Worm (Caenorhabditis elegans) whole organism, mixed stage, embryonic: Measurements from ENCODE around the gene K06H7.7.

Experiments used
- M03D4.4 ChIP-seq: sonication (generic microtip); optimal IDR thresholded peaks from 2 replicates; lab custom pipeline; 2017; ENCODE audit warnings: mild to moderate bottlenecking, missing genetic modification characterization, missing compliant biosample characterization
- bed-3 ChIP-seq: fragments of 200-800 bp; sonication (Bioruptor generic); optimal IDR thresholded peaks from 3 replicates; lab custom pipeline; 2018; ENCODE audit warnings: mild to moderate bottlenecking, missing genetic modification characterization, moderate library complexity, missing compliant biosample characterization
- blmp-1 ChIP-seq: fragments of 150-350 bp; optimal IDR thresholded peaks from 2 replicates; lab custom pipeline; 2014; ENCODE audit warnings: missing biosample characterization, missing genetic modification characterization
- ceh-39 ChIP-seq: fragments of 150-350 bp; optimal IDR thresholded peaks from 2 replicates; lab custom pipeline; 2014; ENCODE audit warnings: missing biosample characterization, missing genetic modification characterization
- ceh-43 ChIP-seq: fragments of 200-800 bp; sonication (Bioruptor generic); optimal IDR thresholded peaks from 2 replicates; lab custom pipeline; 2018; ENCODE audit warnings: mild to moderate bottlenecking, missing genetic modification characterization, moderate library complexity, missing compliant biosample characterization
- ceh-83 ChIP-seq: fragments of 200-800 bp; sonication (Bioruptor generic); optimal IDR thresholded peaks from 2 replicates; lab custom pipeline; 2018; ENCODE audit warnings: mild to moderate bottlenecking, missing genetic modification characterization, missing compliant biosample characterization
- ces-1 ChIP-seq: fragments of 150-350 bp; optimal IDR thresholded peaks from 2 replicates; lab custom pipeline; 2014; ENCODE audit warnings: missing biosample characterization, missing genetic modification reagents, missing genetic modification characterization
- cnd-1 ChIP-seq: fragments of 200-800 bp; sonication (Bioruptor generic); optimal IDR thresholded peaks from 2 replicates; lab custom pipeline; 2018; ENCODE audit warnings: mild to moderate bottlenecking, missing genetic modification characterization, missing compliant biosample characterization
- drap-1 ChIP-seq: fragments of 200-800 bp; sonication (Bioruptor generic); optimal IDR thresholded peaks from 3 replicates; lab custom pipeline; 2018; ENCODE audit warnings: mild to moderate bottlenecking, missing genetic modification characterization, missing compliant biosample characterization
- elt-1 ChIP-seq: sonication (generic microtip); optimal IDR thresholded peaks from 2 replicates; lab custom pipeline; 2017; ENCODE audit warnings: missing genetic modification characterization, mild to moderate bottlenecking, missing compliant biosample characterization, antibody characterized with exemption, moderate library complexity, borderline replicate concordance; ENCODE audit not compliant: insufficient read depth
- elt-3 ChIP-seq: fragments of 150-350 bp; optimal IDR thresholded peaks from 2 replicates; lab custom pipeline; 2014; ENCODE audit warnings: missing biosample characterization, missing genetic modification characterization
- flh-1 ChIP-seq: fragments of 200-800 bp; sonication (Bioruptor generic); optimal IDR thresholded peaks from 2 replicates; lab custom pipeline; 2018; ENCODE audit warnings: mild to moderate bottlenecking, missing genetic modification characterization, moderate library complexity, missing compliant biosample characterization
- ham-2 ChIP-seq: fragments of 200-800 bp; sonication (Bioruptor generic); optimal IDR thresholded peaks from 2 replicates; lab custom pipeline; 2018; ENCODE audit warnings: mild to moderate bottlenecking, missing genetic modification characterization, missing compliant biosample characterization
- hlh-1 ChIP-seq: fragments of 150-350 bp; optimal IDR thresholded peaks from 2 replicates; lab custom pipeline; 2014; ENCODE audit warnings: missing biosample characterization, missing genetic modification reagents, missing genetic modification characterization
- lin-13 ChIP-seq: fragments of 150-350 bp; optimal IDR thresholded peaks from 2 replicates; lab custom pipeline; 2014; ENCODE audit warnings: missing biosample characterization, missing genetic modification characterization
- lin-32 ChIP-seq: fragments of 200-800 bp; sonication (Bioruptor generic); optimal IDR thresholded peaks from 2 replicates; lab custom pipeline; 2018; ENCODE audit warnings: mild to moderate bottlenecking, missing genetic modification characterization, missing compliant biosample characterization
- lsy-2 ChIP-seq: fragments of 150-350 bp; optimal IDR thresholded peaks from 2 replicates; lab custom pipeline; 2014; ENCODE audit warnings: missing biosample characterization, missing genetic modification characterization
- mab-5 ChIP-seq: fragments of 150-350 bp; optimal IDR thresholded peaks from 2 replicates; lab custom pipeline; 2014; ENCODE audit warnings: missing biosample characterization, missing genetic modification characterization
- mep-1 ChIP-seq: fragments of 150-350 bp; optimal IDR thresholded peaks from 2 replicates; lab custom pipeline; 2017; ENCODE audit warnings: missing biosample characterization, missing genetic modification reagents, missing genetic modification characterization, inconsistent platforms
- mls-2 ChIP-seq: sonication (generic microtip); optimal IDR thresholded peaks from 2 replicates; lab custom pipeline; 2016; ENCODE audit warnings: mild to moderate bottlenecking, missing genetic modification characterization, moderate library complexity, missing compliant biosample characterization
- nhr-12 ChIP-seq: fragments of 150-350 bp; optimal IDR thresholded peaks from 2 replicates; lab custom pipeline; 2014; ENCODE audit warnings: missing biosample characterization, missing genetic modification characterization
- nhr-2 ChIP-seq: fragments of 150-350 bp; optimal IDR thresholded peaks from 2 replicates; lab custom pipeline; 2014; ENCODE audit warnings: missing biosample characterization, missing genetic modification characterization
- nhr-237 ChIP-seq: fragments of 150-350 bp; optimal IDR thresholded peaks from 2 replicates; lab custom pipeline; 2014; ENCODE audit warnings: missing biosample characterization, missing genetic modification characterization
- nhr-28 ChIP-seq: fragments of 150-350 bp; optimal IDR thresholded peaks from 2 replicates; lab custom pipeline; 2014; ENCODE audit warnings: missing biosample characterization, missing genetic modification characterization
- nhr-76 ChIP-seq: sonication (generic microtip); optimal IDR thresholded peaks from 2 replicates; lab custom pipeline; 2017; ENCODE audit warnings: missing biosample characterization, missing genetic modification characterization
- pha-4 ChIP-seq: fragments of 150-350 bp; optimal IDR thresholded peaks from 2 replicates; lab custom pipeline; 2018; ENCODE audit warnings: missing biosample characterization, missing genetic modification reagents, missing genetic modification characterization
- sem-2 ChIP-seq: fragments of 200-800 bp; sonication (Bioruptor generic); optimal IDR thresholded peaks from 2 replicates; lab custom pipeline; 2018; ENCODE audit warnings: mild to moderate bottlenecking, missing genetic modification characterization, missing compliant biosample characterization
- snpc-4 ChIP-seq: fragments of 150-350 bp; optimal IDR thresholded peaks from 2 replicates; lab custom pipeline; 2014; ENCODE audit warnings: missing biosample characterization, missing genetic modification characterization
- sptf-1 ChIP-seq: sonication (generic microtip); optimal IDR thresholded peaks from 2 replicates; lab custom pipeline; 2017; ENCODE audit warnings: mild to moderate bottlenecking, missing genetic modification characterization, moderate library complexity, missing compliant biosample characterization
- tbx-8 ChIP-seq: fragments of 200-800 bp; sonication (Bioruptor generic); optimal IDR thresholded peaks from 2 replicates; lab custom pipeline; 2018; ENCODE audit warnings: mild to moderate bottlenecking, missing genetic modification characterization, moderate library complexity, missing compliant biosample characterization
- unc-120 ChIP-seq: sonication (generic microtip); optimal IDR thresholded peaks from 2 replicates; lab custom pipeline; 2017; ENCODE audit warnings: missing genetic modification characterization, missing compliant biosample characterization; ENCODE audit not compliant: poor library complexity, severe bottlenecking
- unc-39 ChIP-seq: fragments of 150-350 bp; optimal IDR thresholded peaks from 2 replicates; lab custom pipeline; 2014; ENCODE audit warnings: missing biosample characterization, missing genetic modification characterization
- unc-62 ChIP-seq: fragments of 150-350 bp; optimal IDR thresholded peaks from 2 replicates; lab custom pipeline; 2014; ENCODE audit warnings: missing biosample characterization, missing genetic modification reagents, missing genetic modification characterization
- zip-8 ChIP-seq: fragments of 150-350 bp; optimal IDR thresholded peaks from 2 replicates; lab custom pipeline; 2014; ENCODE audit warnings: missing biosample characterization, missing genetic modification characterization
- ztf-11 ChIP-seq: fragments of 150-350 bp; optimal IDR thresholded peaks from 2 replicates; lab custom pipeline; 2014; ENCODE audit warnings: missing biosample characterization, missing genetic modification characterization

Gene K06H7.7

DNA sequence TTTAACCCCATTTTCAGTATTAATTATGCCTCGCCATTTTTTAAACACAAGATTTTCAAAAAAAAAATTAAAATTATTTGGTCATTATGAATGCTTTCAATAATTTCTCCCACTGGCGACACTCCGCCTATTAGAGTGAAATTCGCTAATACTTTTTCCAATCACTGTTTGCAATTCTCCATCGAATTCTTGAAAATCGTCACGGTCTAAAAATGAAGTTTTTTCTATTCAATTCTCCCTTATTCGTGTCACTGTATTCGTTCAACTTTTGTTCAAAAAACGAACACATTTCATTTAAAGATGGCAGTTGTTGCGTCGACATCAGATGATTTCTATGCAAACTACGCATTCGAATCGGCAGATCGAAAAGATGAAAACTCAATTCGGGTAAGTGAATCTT lies 23.2 kb upstream of the K06H7.7 start, which contains the start of gene C14B9.3:
Gene C14B9.3, plus strand, starts transcription at position 301 of the 400 bp plus-strand sequence.
- TF ChIP-seq hlh-1 (tag; lab: Kevin White, UChicago) (no peak), ceh-43 (no peak), M03D4.4 (tag; lab: Kevin White, UChicago) (no peak), nhr-12 (no peak), unc-120 (tag; lab: Kevin White, UChicago) (no peak), zip-8 (tag; lab: Kevin White, UChicago) (no peak), blmp-1 (tag; lab: Kevin White, UChicago) (no peak), pha-4 (no peak), ham-2 (GFP tag; lab: Kevin White, UChicago) (no peak), nhr-76 (tag; lab: Kevin White, UChicago) (no peak)

DNA sequence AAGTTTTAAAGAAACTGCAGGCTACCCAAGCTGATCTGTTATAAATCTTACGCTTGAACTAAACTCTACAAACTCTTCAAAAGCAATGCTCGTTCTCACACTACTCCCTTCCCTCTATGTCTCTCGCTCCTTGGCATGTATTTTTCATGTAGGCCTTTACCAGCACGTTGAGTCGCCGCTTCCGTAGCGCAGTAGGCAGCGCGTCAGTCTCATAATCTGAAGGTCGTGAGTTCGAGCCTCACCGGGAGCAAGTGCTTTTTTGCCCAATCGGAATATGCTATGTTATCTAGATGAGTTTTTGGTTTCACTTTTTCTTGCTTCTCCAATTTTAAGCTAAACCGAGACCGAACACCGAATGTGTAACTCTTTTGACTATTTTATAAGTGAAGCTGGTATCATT lies 21.2 kb upstream of the K06H7.7 start:
- TF ChIP-seq lin-32 (peak; percentile 70), nhr-237 (tag; lab: Kevin White, UChicago) (no peak), elt-3 (tag; lab: Kevin White, UChicago) (no peak), drap-1 (peak; percentile 85), ceh-43 (peak; percentile 68), tbx-8 (GFP tag; lab: Kevin White, UChicago) (no peak), mls-2 (tag; lab: Kevin White, UChicago) (peak; percentile 85), pha-4 (peak; percentile 16), sptf-1 (tag; lab: Kevin White, UChicago) (peak; percentile 90), bed-3 (GFP tag; lab: Kevin White, UChicago) (peak; percentile 66), unc-39 (tag; lab: Kevin White, UChicago) (peak; percentile 18), ceh-83 (GFP tag; lab: Kevin White, UChicago) (peak; percentile 85), nhr-2 (tag; lab: Kevin White, UChicago) (no peak), sem-2 (peak; percentile 70), nhr-76 (tag; lab: Kevin White, UChicago) (no peak), nhr-28 (tag; lab: Kevin White, UChicago) (no peak), ces-1 (GFP tag; lab: Kevin White, UChicago) (peak; percentile 12), snpc-4 (tag; lab: Kevin White, UChicago) (no peak), mep-1 (tag; lab: Kevin White, UChicago) (peak; percentile 2), ham-2 (GFP tag; lab: Kevin White, UChicago) (peak; percentile 64), flh-1 (GFP tag; lab: Kevin White, UChicago) (peak; percentile 60), elt-1 (no peak), ztf-11 (no peak), nhr-12 (no peak), lsy-2 (no peak), zip-8 (tag; lab: Kevin White, UChicago) (no peak), unc-120 (tag; lab: Kevin White, UChicago) (peak; percentile 74), unc-62 (no peak), M03D4.4 (tag; lab: Kevin White, UChicago) (peak; percentile 82), hlh-1 (tag; lab: Kevin White, UChicago) (peak; percentile 8), lin-13 (tag; lab: Kevin White, UChicago) (peak; percentile 27), cnd-1 (tag; lab: Kevin White, UChicago) (peak; percentile 87), blmp-1 (tag; lab: Kevin White, UChicago) (no peak), mab-5 (tag; lab: Kevin White, UChicago) (no peak), ceh-39 (tag; lab: Kevin White, UChicago) (no peak)

DNA sequence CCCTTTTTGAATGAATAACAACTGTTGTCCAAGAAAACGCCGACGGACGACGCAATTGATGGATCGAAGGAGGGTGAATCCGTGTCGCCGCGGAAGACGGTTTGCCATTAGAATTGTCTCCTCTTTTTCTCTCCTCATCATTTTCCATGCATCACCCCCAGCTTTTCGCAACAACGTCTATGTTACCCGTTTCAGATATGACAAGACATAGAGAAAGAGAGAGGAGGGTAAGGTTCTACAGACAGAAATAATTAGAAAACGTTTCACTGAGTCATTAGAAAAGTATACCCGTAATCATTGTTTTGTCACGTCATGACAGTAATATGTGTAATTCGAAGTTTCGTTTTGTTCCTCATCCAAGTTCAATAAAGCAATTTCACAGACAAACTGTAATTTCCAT lies 20.5 kb upstream of the K06H7.7 start:
- TF ChIP-seq lin-32 = no peak

DNA sequence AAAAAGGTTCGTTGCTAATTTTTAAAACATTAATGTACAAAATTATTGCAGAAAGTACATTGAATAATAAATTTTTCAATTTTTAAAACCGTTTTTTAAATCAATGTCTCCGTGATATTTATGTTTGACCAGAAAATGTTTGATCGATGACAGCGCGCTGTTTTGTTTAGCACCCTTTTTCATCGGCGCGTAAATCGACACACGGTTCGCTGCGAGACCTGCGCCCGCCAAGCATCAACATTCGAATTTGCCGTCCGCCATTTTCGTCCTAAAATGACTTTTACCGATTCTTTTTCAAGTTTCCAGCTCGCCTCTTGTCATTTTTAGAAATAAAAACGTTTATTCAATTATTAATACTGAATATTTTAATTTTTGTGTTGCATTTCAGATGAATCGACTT lies 15.7 kb upstream of the K06H7.7 start, which contains the start of gene plk-1:
Gene plk-1, plus strand, starts transcription at position 389 of the 400 bp plus-strand sequence.
- TF ChIP-seq ceh-39 (tag; lab: Kevin White, UChicago) (peak; percentile 32), mab-5 (tag; lab: Kevin White, UChicago) (no peak), lin-13 (tag; lab: Kevin White, UChicago) (no peak), ces-1 (GFP tag; lab: Kevin White, UChicago) (no peak), unc-39 (tag; lab: Kevin White, UChicago) (no peak), unc-62 (no peak), lsy-2 (peak; percentile 62), mep-1 (tag; lab: Kevin White, UChicago) (peak; percentile 26), pha-4 (peak; percentile 13), nhr-76 (tag; lab: Kevin White, UChicago) (no peak)
